Fruit fly (Drosophila melanogaster) whole organism, larva: ENCODE measurements around the gene CG17777.

Experiments used
- noc ChIP-seq: fragments of 200-800 bp; sonication (Bioruptor generic); optimal IDR thresholded peaks from 3 replicates; lab custom pipeline; 2019; ENCODE audit warnings: missing biosample characterization, mild to moderate bottlenecking, missing genetic modification characterization, moderate library complexity

Gene CG17777

DNA sequence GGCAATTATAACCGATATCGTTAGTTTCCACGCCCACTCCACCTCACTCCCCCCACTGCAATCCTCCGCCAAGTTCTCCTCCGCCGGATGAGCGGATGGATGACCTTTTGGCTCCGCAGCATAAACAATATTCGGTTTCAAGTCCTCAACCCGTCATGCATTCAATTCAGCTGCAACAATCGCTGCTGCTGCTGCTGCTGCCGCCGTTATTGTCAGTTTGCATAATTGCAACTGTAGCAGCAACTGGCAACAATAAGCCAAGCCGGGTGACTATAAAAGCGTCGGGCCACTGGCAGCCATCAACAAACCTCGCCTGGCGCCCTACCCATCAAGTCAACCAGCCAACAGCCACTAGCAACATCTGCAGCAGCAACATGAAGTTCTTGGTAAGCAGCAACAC, at the start of gene CG17777:
TSS of gene CG17777 (plus strand) at position 301 of the 400 bp plus-strand sequence.
- TF ChIP-seq noc, result no peak

DNA sequence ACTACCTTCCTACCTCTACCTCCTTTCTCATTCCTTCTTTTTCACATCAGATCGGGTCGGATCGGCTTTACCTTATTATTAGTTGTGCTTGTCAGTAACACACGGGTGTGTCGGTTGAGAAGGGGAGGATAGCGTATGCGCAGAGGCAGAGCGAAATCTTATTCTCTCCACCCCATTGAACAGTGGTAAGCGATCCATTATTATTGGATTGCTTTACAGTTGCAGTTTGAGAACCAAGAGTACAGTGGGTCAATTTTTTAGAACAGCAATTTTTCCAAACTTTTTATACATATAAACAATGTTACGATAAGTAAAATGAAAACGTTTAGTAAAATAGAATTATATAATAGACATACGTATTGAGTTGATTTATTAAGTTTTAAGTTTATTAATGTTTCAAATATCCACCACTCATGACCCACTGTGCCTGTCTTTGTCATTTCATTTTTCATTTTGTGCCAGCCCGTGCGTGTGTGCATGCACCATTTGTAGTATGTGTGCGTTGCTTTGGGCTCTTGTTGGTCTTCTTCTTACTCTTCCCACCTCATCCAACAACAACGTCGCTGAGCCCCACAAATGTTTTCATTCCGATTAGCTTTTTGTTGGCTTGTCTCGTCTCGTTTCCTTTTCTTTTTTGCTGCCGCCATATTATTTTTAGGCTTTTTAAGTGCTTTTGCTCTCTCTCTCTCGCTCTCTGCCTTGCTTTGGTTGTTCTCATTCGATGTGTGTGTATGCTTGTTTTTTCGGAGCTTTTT, 48.9 kb upstream of the CG17777 start:
- TF ChIP-seq noc, result peak; percentile 99

DNA sequence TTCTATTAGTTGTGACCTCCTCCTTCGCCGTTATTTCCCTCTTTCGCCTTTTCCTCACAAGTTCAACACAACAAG, 48.5 kb upstream of the CG17777 start, which contains the start of gene ph-p:
TSS of gene ph-p (minus strand) at position 30 of the 75 bp plus-strand sequence.
- TF ChIP-seq noc, result no peak

DNA sequence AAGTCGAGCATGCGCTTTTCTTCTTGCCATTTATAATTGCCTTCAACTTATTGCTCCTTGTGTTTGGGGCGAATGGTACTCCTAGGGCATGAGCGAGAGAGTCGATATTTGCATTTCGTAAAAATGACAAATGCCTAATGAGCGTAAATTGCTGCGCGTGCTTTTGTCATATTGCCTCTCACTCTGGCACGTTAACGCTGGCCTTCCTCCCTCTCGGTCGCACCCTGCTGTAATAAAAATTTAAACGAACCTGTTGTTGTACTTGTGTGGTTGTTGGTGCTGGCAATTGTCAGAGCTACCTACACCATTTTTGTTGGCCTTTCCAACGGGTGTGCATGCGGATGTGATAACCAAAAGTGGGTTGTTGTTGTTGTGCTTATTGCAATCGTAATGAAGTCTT, 48.2 kb upstream of the CG17777 start:
- TF ChIP-seq noc, result no peak

DNA sequence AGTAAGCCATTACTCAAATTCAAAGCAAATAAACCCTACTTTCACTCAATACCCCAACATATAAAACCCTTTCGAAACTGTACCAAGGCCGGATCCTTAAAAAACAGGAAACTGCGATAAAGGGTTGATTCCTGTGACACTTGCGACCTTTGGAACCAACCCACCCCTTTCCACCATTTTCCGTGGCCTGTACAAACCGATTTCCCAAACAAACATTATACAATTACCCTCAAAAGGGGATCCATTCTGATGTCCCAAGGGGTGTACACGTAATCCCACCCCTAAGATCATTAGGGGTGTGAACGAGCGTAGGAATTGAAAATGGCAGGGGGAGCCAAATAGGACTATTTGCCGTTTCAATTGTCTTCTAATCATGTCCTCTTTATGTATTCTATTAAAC, 47.0 kb upstream of the CG17777 start:
- TF ChIP-seq noc, result no peak

DNA sequence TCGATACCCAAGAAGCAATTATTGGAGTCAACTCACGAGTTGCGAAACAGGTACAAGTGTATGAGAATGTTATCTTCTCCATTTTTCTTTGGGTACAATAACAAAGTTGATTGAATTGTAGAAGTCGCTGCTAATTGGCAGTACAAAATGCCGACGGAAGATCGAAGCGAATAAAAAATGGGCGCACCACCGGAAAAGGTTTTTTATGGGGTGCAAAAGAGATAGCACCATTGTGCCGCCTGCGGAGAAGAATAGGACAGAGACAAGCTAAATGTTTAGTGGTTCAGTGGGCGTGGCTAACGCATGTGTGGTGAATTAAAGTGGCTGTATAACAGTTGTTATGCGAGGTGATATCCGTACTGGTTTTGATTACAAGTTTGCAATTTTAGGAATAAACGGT, 46.2 kb upstream of the CG17777 start:
- TF ChIP-seq noc, result no peak

DNA sequence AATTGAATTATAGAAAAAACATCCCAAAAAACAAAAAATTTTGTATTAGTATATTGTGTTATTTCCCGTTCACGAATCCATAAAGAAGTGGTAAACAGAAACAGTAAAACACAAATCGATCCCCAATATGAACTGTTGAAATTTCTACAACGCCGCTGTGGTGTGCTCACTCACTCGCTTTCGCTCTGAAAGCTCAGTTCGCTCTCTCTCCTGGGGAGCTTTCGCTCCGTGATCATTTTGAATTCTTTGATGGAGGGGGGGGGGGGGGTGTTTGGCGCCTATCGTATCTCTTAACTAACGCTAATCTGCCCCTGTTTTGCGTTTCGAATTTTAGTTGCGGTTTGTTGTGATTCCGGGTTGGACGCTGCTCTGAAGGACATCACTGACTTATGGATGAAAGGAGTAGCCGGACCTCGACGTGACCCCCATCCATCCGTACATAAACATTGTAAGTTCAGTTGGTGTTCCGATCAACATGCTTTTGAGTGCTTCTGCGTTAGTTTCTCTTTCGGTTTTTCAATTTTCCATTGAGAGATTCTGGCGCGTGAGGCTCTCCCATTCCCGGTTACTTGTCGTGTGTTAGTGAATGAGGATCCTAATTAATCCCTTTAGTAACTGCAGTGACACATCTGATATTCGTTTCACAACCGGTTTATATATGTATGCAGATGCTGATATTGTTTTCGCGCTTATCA, 45.3 kb upstream of the CG17777 start, which contains the start of gene D2hgdh:
TSS of gene D2hgdh (plus strand) at position 331 of the 695 bp plus-strand sequence.
- no peak for TF ChIP-seq noc

DNA sequence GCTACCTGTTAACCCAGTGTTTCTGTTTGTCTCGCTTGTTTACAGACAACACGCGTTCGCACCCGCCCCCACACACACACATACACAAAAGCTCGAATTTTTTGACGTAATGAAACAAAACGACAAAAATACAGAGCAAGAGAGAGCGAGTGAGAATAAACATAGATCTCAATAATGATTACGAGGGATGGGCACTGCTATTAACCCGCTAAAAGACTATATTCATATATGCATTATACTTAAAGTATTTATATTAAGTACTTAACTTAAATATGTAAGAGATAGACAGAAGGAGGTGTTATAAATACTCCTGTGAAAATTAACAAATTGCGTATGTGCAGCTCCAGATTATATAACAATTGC, 44.8 kb upstream of the CG17777 start:
- peak; percentile 82 for TF ChIP-seq noc

DNA sequence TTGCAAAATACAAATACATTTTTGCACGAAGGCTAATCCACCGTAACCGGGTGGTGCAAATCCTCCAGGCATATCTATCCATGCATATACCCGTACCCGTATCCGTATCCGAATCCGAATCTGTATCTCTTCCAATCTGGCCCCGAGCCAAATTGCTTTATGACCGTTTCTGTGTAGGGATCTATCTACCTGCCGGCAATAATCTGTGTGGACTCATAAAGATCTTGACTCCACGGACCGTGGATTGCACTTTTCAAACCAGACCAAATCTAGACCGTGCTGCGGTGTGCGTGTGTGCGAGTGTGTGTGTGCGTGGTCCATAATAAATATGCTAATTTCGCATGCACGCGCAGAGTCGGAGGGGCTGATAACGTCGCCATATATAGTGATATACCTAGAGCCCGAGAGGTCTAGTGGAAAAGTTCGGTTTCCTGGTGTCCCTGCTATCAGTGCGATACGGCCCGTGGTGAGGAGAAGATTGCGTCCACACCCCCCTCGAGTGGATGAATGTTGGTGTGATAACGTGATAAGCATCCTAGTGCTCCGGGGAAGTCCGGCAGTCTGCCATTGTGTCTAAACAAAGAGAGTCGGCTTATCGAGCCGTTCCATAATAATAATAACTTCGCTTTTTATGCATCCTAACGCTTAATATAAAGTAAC, 44.2 kb upstream of the CG17777 start:
- peak; percentile 8 for TF ChIP-seq noc

DNA sequence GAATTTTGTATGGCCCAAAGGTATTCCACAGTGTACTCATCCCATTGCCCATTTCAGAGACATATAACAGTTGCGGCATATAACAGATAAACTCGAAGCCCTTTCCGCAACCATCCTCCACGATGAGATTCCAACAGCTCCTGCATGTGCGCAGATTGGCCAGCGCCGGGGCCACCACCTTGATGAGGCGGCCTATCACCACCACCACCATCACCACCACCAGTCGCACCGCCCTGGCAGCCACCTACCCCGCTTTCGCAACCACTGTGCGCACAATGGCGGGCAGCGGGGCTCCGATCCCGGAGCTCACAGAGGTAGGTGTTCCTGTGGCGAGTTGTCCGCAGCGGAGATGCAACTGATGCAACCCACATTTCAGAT, 43.7 kb upstream of the CG17777 start:
- TF ChIP-seq noc, result no peak

DNA sequence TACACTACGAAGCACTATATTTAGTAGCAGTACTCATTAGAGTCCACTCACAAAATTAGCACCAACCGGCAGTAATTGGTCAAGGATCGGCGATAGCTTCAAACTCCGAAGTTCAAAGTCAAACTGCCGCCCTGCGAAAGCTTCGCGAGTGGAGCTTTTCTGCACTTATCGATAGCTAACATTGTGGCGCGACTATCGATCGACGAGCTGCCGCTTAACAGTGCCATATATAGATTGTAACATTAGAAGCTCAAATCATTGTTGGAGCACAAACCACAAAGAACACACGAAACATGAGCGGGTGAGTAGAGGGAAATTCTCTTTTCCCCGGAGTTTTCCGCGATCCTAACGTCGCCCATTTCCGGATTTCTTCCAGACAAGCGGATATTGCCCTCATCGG, 41.5 kb upstream of the CG17777 start, which contains the start of gene Pgd:
TSS of gene Pgd (plus strand) at position 23 of the 400 bp plus-strand sequence.
- TF ChIP-seq noc, result no peak

DNA sequence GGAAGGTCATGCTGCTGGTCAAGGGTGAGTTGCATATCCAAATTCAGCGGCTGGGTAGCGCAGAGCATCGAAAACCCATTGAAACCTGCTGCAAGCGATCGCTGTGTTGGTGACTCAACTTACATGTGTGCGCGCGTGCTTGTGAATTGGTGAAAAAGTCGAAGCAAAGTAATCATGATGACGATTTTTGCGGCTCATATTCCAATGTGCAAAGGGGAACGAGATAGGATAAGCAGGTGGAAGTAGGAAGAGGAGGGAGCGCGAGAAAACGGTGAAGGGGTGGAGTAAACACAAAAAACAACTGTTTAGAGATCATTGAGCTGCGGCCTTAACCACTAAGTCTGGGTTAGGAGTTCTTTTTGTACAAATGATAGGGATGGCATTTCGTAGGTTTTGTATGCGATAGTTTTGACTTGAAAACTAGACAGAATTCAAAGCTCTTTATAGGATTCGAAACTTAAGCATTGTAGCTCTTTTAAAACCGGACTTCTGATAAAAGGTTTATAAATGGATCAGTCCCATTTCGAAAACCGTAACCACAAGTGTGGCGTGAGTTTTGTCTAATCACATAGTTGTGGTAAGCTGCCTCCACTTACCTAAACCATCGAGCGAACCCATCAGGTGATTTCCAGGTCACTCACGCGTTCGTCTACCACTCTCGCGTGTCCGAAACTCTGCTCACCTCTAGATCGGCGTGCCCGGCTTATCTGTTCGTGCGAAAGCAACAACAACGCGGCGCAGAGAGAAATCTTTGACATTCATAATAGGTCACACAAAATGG, 40.8 kb upstream of the CG17777 start:
- TF ChIP-seq noc, result peak; percentile 68

DNA sequence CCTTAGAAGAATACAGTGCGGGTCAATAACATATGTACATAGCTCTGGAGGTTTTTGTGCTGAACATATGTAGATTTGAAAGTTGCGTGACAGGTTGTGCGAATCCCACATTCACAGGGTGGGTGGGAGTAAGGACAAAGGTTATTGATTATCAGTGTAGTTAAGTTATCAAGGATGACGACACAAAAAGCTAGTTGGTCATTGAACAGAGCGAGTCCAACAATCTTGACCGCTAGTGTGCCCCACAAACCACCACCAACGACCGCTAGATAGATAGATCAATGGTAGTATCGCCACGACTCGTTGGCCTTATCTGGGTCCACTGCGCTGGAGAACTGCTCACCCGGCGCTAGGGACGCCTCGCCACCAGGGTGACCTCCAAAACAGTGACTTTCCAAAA, 40.1 kb upstream of the CG17777 start:
- TF ChIP-seq noc, result no peak

DNA sequence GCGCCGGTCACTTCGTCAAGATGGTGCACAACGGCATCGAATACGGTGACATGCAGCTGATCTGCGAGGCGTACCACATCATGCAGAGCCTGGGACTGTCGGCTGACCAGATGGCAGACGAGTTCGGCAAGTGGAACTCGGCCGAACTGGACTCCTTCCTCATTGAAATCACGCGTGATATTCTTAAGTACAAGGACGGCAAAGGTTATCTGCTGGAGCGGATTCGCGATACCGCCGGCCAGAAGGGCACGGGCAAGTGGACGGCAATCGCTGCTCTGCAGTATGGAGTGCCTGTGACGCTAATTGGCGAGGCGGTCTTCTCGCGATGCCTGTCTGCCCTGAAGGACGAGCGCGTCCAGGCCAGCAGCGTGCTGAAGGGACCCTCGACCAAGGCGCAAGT, 39.2 kb upstream of the CG17777 start:
- no peak for TF ChIP-seq noc

DNA sequence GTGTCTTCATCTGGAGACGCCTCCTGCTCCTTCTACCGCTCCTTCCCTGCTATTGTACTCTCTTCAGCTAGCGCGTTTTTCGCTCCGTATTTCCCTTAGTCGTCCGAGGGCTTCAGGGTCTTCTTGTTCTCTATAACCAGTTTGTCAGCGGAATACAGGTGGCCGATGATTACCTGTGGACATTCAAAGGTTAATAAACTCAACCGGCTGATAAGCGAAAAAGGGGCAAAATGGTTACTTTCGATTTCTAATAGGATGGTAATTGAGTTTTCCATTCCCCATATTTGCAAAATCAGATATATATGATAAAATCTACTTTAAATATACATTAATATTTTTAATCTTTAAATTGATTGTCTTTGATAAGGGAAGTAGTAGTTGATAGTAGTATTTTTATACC, 38.0 kb upstream of the CG17777 start:
- no peak for TF ChIP-seq noc

DNA sequence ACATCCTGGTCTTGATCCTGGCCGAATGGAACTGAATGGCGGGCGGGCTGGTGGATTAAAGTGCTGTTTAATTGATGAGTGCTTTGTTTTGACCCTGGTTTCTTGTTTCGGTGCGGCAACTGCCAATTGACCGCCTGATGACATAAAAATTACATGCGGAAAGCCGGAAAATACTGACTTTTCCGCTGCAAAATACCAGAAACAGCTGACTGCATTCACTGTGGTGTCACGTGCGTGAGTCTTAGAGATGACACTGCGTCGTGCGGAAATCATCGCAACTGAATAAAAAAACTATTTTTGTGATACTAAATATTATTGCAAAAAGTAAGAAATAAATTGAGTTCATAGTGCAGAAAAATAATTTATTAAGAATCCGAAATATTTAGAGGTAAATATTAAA, 37.2 kb upstream of the CG17777 start, which contains the start of gene bcn92:
TSS of gene bcn92 (minus strand) at position 170 of the 400 bp plus-strand sequence.
- TF ChIP-seq noc, result peak; percentile 3

DNA sequence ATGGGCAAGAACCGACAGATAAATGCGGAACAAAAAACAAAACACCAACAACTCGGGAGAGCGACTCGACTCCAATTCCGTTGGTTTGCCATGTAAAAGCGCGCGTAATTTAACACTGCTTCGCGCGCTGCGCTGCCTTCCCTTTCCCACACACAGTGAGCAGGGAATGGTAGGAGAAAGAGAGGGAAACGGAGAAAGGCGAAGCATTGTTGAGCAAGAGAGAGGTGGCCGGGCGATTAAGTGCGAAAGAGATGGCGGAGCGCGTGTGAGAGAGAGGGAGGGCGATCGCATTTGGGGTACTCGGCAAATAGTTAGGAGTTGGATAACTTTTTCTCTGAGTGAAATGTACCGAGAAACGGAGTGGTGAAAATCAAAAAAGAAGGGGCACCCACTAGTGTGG, 30.8 kb upstream of the CG17777 start:
- TF ChIP-seq noc, result no peak
